Worm (Caenorhabditis elegans) whole organism, midembryonic: Measurements from ENCODE around the gene dlat-1.

ENCODE experiments used
- T22C8.4 ChIP-seq: fragments of 200-800 bp; sonication (Bioruptor generic); IDR thresholded peaks from 2 replicates; pipeline ENCODE4 v1.3.6; 2022; ENCODE audit warnings: missing genetic modification characterization, missing compliant biosample characterization
- flt-1 ChIP-seq: fragments of 200-800 bp; sonication (Bioruptor generic); IDR thresholded peaks from 2 replicates; pipeline ENCODE4 v1.3.6; 2022; ENCODE audit warnings: missing genetic modification characterization, missing compliant biosample characterization
- med-1 ChIP-seq: sonication (generic microtip); optimal IDR thresholded peaks from 2 replicates; lab custom pipeline; 2017; ENCODE audit warnings: missing genetic modification characterization, mild to moderate bottlenecking, missing compliant biosample characterization, antibody characterized with exemption, missing genetic modification reagents; ENCODE audit not compliant: insufficient read depth
- ref-1 ChIP-seq: fragments of 200-800 bp; sonication (Bioruptor generic); conservative IDR thresholded peaks from 2 replicates; pipeline ENCODE4 v1.3.6; 2022; ENCODE audit warnings: missing genetic modification reagents, missing genetic modification characterization, missing compliant biosample characterization
- ztf-23 ChIP-seq: fragments of 200-800 bp; sonication (Bioruptor generic); IDR thresholded peaks from 2 replicates; pipeline ENCODE4 v1.3.6; 2022; ENCODE audit warnings: missing genetic modification reagents, missing genetic modification characterization, missing compliant biosample characterization

DNA sequence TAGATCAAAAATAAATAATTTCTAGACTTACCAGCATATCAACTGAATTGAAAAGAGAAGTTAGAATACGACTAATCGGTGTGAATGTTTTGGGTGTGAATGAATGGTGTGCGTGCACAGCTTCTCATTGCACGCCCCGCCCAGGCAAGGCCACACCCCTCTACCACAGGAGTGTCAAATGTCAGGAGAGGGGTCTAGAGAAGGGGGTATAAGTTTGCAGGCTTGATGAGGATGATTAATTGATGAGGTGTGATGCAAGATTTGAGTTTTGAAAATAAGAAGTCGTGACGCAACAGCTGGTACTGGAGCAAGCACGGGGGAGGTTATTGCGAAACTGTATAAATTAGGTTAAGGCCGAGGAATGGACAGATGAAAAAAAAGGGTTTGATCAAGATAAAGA, 14.8 kb downstream of the dlat-1 start, which contains the start of gene egl-1:
- no peak for TF ChIP-seq ref-1
- TF ChIP-seq med-1: no peak
- TF ChIP-seq T22C8.4 (GFP tag; lab: Robert Waterston, UW): no peak
- TF ChIP-seq flt-1 (GFP tag; lab: Robert Waterston, UW): no peak
- no peak for TF ChIP-seq ztf-23
